Fruit fly (Drosophila melanogaster): ENCODE data around the gene CG45489.
"Not testable (repeated sequence)": the region's sequence is repeated elsewhere in the genome, so short reads cannot be mapped to it uniquely, and the experiment has no call there.

dm6 chrX:19944047-19944446 lies 15.1 kb upstream of the CG45489 start, which contains the start of gene CG45492:
- not testable (repeated sequence) for TF ChIP-seq psq (optimal IDR thresholded peaks at IDR 0.05); EcR (GFP tag; optimal IDR thresholded peaks at IDR 0.05)

Data from whole organism.